Fruit fly (Drosophila melanogaster) S2 (cell line): ENCODE measurements around the gene CG32642.

Source experiments
- CG8478 ChIP-seq: fragments of >200 bp; optimal IDR thresholded peaks from 2 replicates; lab custom pipeline; 2018
- CTCF ChIP-seq, 2 experiments: fragments of >200 bp; optimal IDR thresholded peaks; 2 replicates each; lab custom pipeline; 2018

- TF ChIP-seq CTCF (optimal IDR thresholded peaks at IDR 0.05; lab: Kevin White, UChicago) (no peak), CG8478 (lab: Kevin White, UChicago) (no peak)
Measured at dm6 chrX:12940396-12940795, 18.6 kb upstream of the CG32642 start.
